Fruit fly (Drosophila melanogaster) whole organism, pupa: ENCODE data around the gene piwi.

Experiments used
- CG15710 ChIP-seq: fragments of 200-800 bp; sonication (Bioruptor generic); optimal IDR thresholded peaks from 2 replicates; lab custom pipeline; 2018; ENCODE audit warnings: missing biosample characterization, mild to moderate bottlenecking, missing genetic modification characterization, moderate library complexity
- CG17806 ChIP-seq: fragments of 200-800 bp; sonication (Bioruptor generic); optimal IDR thresholded peaks from 2 replicates; lab custom pipeline; 2018; ENCODE audit warnings: missing biosample characterization, mild to moderate bottlenecking, missing genetic modification characterization, moderate library complexity
- CG8159 ChIP-seq: fragments of 200-800 bp; sonication (Bioruptor generic); optimal IDR thresholded peaks from 3 replicates; lab custom pipeline; 2018; ENCODE audit warnings: missing biosample characterization, mild to moderate bottlenecking, missing genetic modification characterization, moderate library complexity
- CG8301 ChIP-seq: fragments of 200-800 bp; sonication (Bioruptor generic); optimal IDR thresholded peaks from 2 replicates; lab custom pipeline; 2018; ENCODE audit warnings: missing biosample characterization, mild to moderate bottlenecking, missing genetic modification characterization
- CG9948 ChIP-seq: fragments of 200-800 bp; sonication (Bioruptor generic); optimal IDR thresholded peaks from 2 replicates; lab custom pipeline; 2018; ENCODE audit warnings: missing biosample characterization, mild to moderate bottlenecking, missing genetic modification characterization, moderate library complexity
- Pif1B ChIP-seq: fragments of 200-800 bp; sonication (Bioruptor generic); optimal IDR thresholded peaks from 3 replicates; lab custom pipeline; 2016; ENCODE audit warnings: missing biosample characterization, missing genetic modification characterization
- gl ChIP-seq: fragments of 200-800 bp; sonication (Bioruptor generic); optimal IDR thresholded peaks from 2 replicates; lab custom pipeline; 2018; ENCODE audit warnings: missing biosample characterization, mild to moderate bottlenecking, missing genetic modification characterization
- rn ChIP-seq: fragments of 200-800 bp; sonication (Bioruptor generic); IDR thresholded peaks from 2 replicates; pipeline ENCODE4 v1.3.6; 2022; ENCODE audit warnings: missing biosample characterization, missing genetic modification characterization

DNA sequence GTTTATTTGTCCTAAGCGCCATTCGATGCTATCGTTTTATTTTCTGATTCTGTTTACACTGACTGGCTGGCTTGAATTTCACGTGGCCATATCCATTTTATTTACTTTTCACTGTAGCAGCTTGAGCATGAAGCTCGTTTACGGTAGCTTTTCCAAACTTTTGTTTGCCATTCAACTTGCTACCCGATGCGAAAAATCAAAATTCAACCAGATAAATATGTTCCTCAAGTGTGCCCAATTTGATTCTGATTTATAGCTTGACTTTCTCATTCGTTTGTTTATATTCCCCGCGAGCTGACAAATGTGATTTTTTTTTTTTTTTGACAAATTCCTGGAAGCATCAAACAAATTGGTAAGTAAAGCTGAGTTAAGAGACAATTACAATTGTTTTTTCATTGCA is 50.9 kb downstream of the piwi start, which contains the start of gene CG14072:
- TF ChIP-seq CG15710 (tag; lab: Kevin White, UChicago) (no peak), rn (GFP tag; lab: Robert Waterston, UW) (no peak), CG8159 (tag; lab: Kevin White, UChicago) (no peak), CG8301 (tag; lab: Kevin White, UChicago) (no peak), CG9948 (no peak), gl (tag; lab: Kevin White, UChicago) (no peak), Pif1B (GFP tag; lab: Kevin White, UChicago) (no peak), CG17806 (tag; lab: Kevin White, UChicago) (no peak)
